Worm (Caenorhabditis elegans): ENCODE data around the gene srt-29.

DNA sequence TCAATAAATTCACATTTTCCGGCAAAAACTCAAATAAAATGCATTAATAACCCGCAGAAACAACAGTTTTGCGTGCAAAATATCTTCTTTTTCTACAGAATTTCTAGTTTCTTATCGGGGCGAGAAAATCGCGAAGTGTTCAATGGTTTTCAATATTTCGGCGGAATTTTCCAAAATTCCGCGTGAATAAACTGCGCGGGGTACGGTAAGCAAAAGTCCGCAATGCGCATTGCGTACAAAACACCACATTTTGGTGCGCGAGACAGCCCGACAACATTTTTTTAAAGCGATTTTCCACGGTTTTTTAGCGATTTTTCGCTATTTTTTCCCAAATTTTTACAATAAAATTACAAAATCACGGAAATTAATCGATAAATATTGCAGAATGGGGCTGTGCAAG, 24.5 kb downstream of the srt-29 start, which contains the start of gene Y45G12B.2:
- TF ChIP-seq pha-4 (tag; optimal IDR thresholded peaks at IDR 0.05) (no peak), hlh-8 (tag; optimal IDR thresholded peaks at IDR 0.05) (no peak), nhr-232 (tag; optimal IDR thresholded peaks at IDR 0.05) (no peak), ama-1 (optimal IDR thresholded peaks at IDR 0.05) (no peak), fkh-10 (GFP tag; optimal IDR thresholded peaks at IDR 0.05) (no peak), hlh-30 (tag; optimal IDR thresholded peaks at IDR 0.05; ENCODE audit: insufficient read depth) (peak; percentile 13), ets-4 (tag; optimal IDR thresholded peaks at IDR 0.05) (no peak), ceh-31 (tag; optimal IDR thresholded peaks at IDR 0.05) (peak; percentile 36)

Measured in whole organism, late embryonic.